Worm (Caenorhabditis elegans) whole organism, L1 larva: ENCODE data around the gene dvc-1.
A peak's percentile ranks its signal among the peaks of the same experiment; 100 is the strongest.

ENCODE experiments used
- C16A3.4 ChIP-seq: fragments of 150-350 bp; optimal IDR thresholded peaks from 2 replicates; lab custom pipeline; 2014; ENCODE audit warnings: missing biosample characterization, missing genetic modification characterization
- C34B4.2 ChIP-seq: sonication (generic microtip); optimal IDR thresholded peaks from 2 replicates; lab custom pipeline; 2017; ENCODE audit warnings: mild to moderate bottlenecking, missing genetic modification characterization, missing compliant biosample characterization
- F16B12.6 ChIP-seq: fragments of 150-350 bp; optimal IDR thresholded peaks from 2 replicates; lab custom pipeline; 2014; ENCODE audit warnings: missing biosample characterization, missing genetic modification characterization
- ceh-8 ChIP-seq: fragments of 200-800 bp; sonication (Bioruptor generic); optimal IDR thresholded peaks from 2 replicates; lab custom pipeline; 2018; ENCODE audit warnings: mild to moderate bottlenecking, missing genetic modification characterization, moderate library complexity, missing compliant biosample characterization
- ceh-82 ChIP-seq, 3 experiments: fragments of 150-350 bp in 1 of 3; sonication (generic microtip) in 2 of 3; optimal IDR thresholded peaks; 2 replicates each; lab custom pipeline; 2014 to 2017; ENCODE audit warnings: missing biosample characterization in 3 of 3, missing genetic modification characterization in 3 of 3
- ceh-88 ChIP-seq: fragments of 200-800 bp; sonication (Bioruptor generic); IDR thresholded peaks from 2 replicates; pipeline ENCODE4 v1.3.6; 2022; ENCODE audit warnings: missing genetic modification characterization, missing compliant biosample characterization
- ceh-90 ChIP-seq: sonication (generic microtip); optimal IDR thresholded peaks from 2 replicates; lab custom pipeline; 2016; ENCODE audit warnings: missing genetic modification characterization, missing compliant biosample characterization
- dpl-1 ChIP-seq, 3 experiments: fragments of 150-350 bp in 2 of 3; sonication (generic microtip) in 1 of 3; optimal IDR thresholded peaks; 2 replicates each; lab custom pipeline; 2014 to 2017; ENCODE audit warnings: missing biosample characterization in 3 of 3, missing genetic modification characterization in 3 of 3, missing genetic modification reagents in 3 of 3
- efl-1 ChIP-seq, 4 experiments: fragments of 150-350 bp; optimal IDR thresholded peaks in 3 of 4; peaks in 1 of 4; 1 replicate in 1 of 4; 2 replicates in 3 of 4; lab custom pipeline; 2014; ENCODE audit warnings: missing biosample characterization in 2 of 4, missing genetic modification characterization in 2 of 4, missing genetic modification reagents in 2 of 4
- elt-2 ChIP-seq: sonication (generic microtip); optimal IDR thresholded peaks from 2 replicates; lab custom pipeline; 2016; ENCODE audit warnings: missing genetic modification characterization, mild to moderate bottlenecking, inconsistent platforms, missing compliant biosample characterization, missing genetic modification reagents
- elt-3 ChIP-seq, 6 experiments: fragments of 150-350 bp in 1 of 6; sonication (generic microtip); optimal IDR thresholded peaks; 2 replicates each; lab custom pipeline; 2017 to 2018; ENCODE audit warnings: missing biosample characterization in 6 of 6, missing genetic modification characterization in 6 of 6, inconsistent platforms in 1 of 6
- fkh-10 ChIP-seq: sonication (generic microtip); optimal IDR thresholded peaks from 2 replicates; lab custom pipeline; 2017; ENCODE audit warnings: missing biosample characterization, missing genetic modification reagents, missing genetic modification characterization
- fkh-8 ChIP-seq: sonication (generic microtip); optimal IDR thresholded peaks from 2 replicates; lab custom pipeline; 2016; ENCODE audit warnings: mild to moderate bottlenecking, missing genetic modification characterization, missing compliant biosample characterization
- grh-1 ChIP-seq: fragments of 200-800 bp; sonication (Bioruptor generic); IDR thresholded peaks from 2 replicates; pipeline ENCODE4 v1.3.6; 2022; ENCODE audit warnings: missing genetic modification reagents, missing genetic modification characterization, missing compliant biosample characterization
- hlh-17 ChIP-seq: fragments of 200-800 bp; sonication (Bioruptor generic); optimal IDR thresholded peaks from 2 replicates; lab custom pipeline; 2018; ENCODE audit warnings: missing genetic modification characterization, mild to moderate bottlenecking, missing compliant biosample characterization, moderate library complexity, borderline replicate concordance
- hlh-4 ChIP-seq: sonication (generic microtip); optimal IDR thresholded peaks from 2 replicates; lab custom pipeline; 2016; ENCODE audit warnings: mild to moderate bottlenecking, missing genetic modification characterization, missing compliant biosample characterization
- irx-1 ChIP-seq: sonication (generic microtip); optimal IDR thresholded peaks from 2 replicates; lab custom pipeline; 2016; ENCODE audit warnings: missing genetic modification characterization, missing compliant biosample characterization
- jun-1 ChIP-seq: fragments of 150-350 bp; optimal IDR thresholded peaks from 2 replicates; lab custom pipeline; 2014; ENCODE audit warnings: missing biosample characterization, missing genetic modification reagents, missing genetic modification characterization
- lin-14 ChIP-seq: fragments of 200-800 bp; sonication (Bioruptor generic); optimal IDR thresholded peaks from 2 replicates; lab custom pipeline; 2018; ENCODE audit warnings: mild to moderate bottlenecking, missing genetic modification characterization, moderate library complexity, missing compliant biosample characterization
- lin-15B ChIP-seq: fragments of 150-350 bp; sonication (generic microtip); optimal IDR thresholded peaks from 3 replicates; lab custom pipeline; 2014; ENCODE audit warnings: missing biosample characterization, missing genetic modification characterization
- mab-9 ChIP-seq: fragments of 200-800 bp; sonication (Bioruptor generic); IDR thresholded peaks from 2 replicates; pipeline ENCODE4 v1.3.6; 2022; ENCODE audit warnings: missing genetic modification reagents, missing genetic modification characterization, missing compliant biosample characterization
- mdl-1 ChIP-seq, 2 experiments: fragments of 150-350 bp; optimal IDR thresholded peaks; 2 replicates each; lab custom pipeline; 2014 to 2017; ENCODE audit warnings: missing biosample characterization in 2 of 2, missing genetic modification characterization in 2 of 2, inconsistent platforms in 1 of 2
- nhr-12 ChIP-seq: sonication (generic microtip); optimal IDR thresholded peaks from 2 replicates; lab custom pipeline; 2017; ENCODE audit warnings: missing biosample characterization, missing genetic modification characterization
- nhr-20 ChIP-seq: sonication (generic microtip); optimal IDR thresholded peaks from 2 replicates; lab custom pipeline; 2016; ENCODE audit warnings: mild to moderate bottlenecking, missing genetic modification characterization, missing compliant biosample characterization
- nhr-237 ChIP-seq: fragments of 150-350 bp; optimal IDR thresholded peaks from 2 replicates; lab custom pipeline; 2014; ENCODE audit warnings: missing biosample characterization, missing genetic modification characterization
- nhr-47 ChIP-seq: sonication (generic microtip); optimal IDR thresholded peaks from 2 replicates; lab custom pipeline; 2016; ENCODE audit warnings: mild to moderate bottlenecking, missing genetic modification characterization, moderate library complexity, missing compliant biosample characterization
- nhr-85 ChIP-seq: sonication (generic microtip); peaks from one replicate; lab custom pipeline; 2016; ENCODE audit warnings: missing genetic modification characterization, inconsistent platforms, missing compliant biosample characterization
- pag-3 ChIP-seq: sonication (generic microtip); optimal IDR thresholded peaks from 2 replicates; lab custom pipeline; 2017; ENCODE audit warnings: missing genetic modification characterization, mild to moderate bottlenecking, missing compliant biosample characterization, antibody characterized with exemption, borderline replicate concordance; ENCODE audit not compliant: insufficient read depth
- pax-3 ChIP-seq: fragments of 200-800 bp; sonication (Bioruptor generic); optimal IDR thresholded peaks from 2 replicates; lab custom pipeline; 2018; ENCODE audit warnings: mild to moderate bottlenecking, missing genetic modification characterization, moderate library complexity, missing compliant biosample characterization
- pqm-1 ChIP-seq: sonication (generic microtip); optimal IDR thresholded peaks from 3 replicates; lab custom pipeline; 2017; ENCODE audit warnings: missing biosample characterization, missing genetic modification characterization
- snu-23 ChIP-seq: sonication (generic microtip); optimal IDR thresholded peaks from 2 replicates; lab custom pipeline; 2016; ENCODE audit warnings: missing genetic modification characterization, missing compliant biosample characterization
- sox-4 ChIP-seq: sonication (generic microtip); optimal IDR thresholded peaks from 2 replicates; lab custom pipeline; 2016; ENCODE audit warnings: missing genetic modification characterization, missing compliant biosample characterization
- sup-37 ChIP-seq: fragments of 200-800 bp; sonication (Bioruptor generic); optimal IDR thresholded peaks from 2 replicates; lab custom pipeline; 2018; ENCODE audit warnings: mild to moderate bottlenecking, missing genetic modification characterization, missing compliant biosample characterization
- unc-62 ChIP-seq: fragments of 150-350 bp; optimal IDR thresholded peaks from 2 replicates; lab custom pipeline; 2014; ENCODE audit warnings: missing biosample characterization, missing genetic modification reagents, missing genetic modification characterization
- unc-86 ChIP-seq: sonication (generic microtip); optimal IDR thresholded peaks from 2 replicates; lab custom pipeline; 2016; ENCODE audit warnings: missing genetic modification characterization, missing compliant biosample characterization
- ztf-11 ChIP-seq, 2 experiments: sonication (generic microtip); optimal IDR thresholded peaks; 2 replicates each; lab custom pipeline; 2016 to 2017; ENCODE audit warnings: missing genetic modification characterization in 2 of 2, missing biosample characterization in 1 of 2, missing compliant biosample characterization in 1 of 2
- ztf-4 ChIP-seq: fragments of 150-350 bp; optimal IDR thresholded peaks from 2 replicates; lab custom pipeline; 2014; ENCODE audit warnings: missing biosample characterization, missing genetic modification characterization

Gene dvc-1

ce11 chrV:11268791-11269190 lies 29.7 kb upstream of the dvc-1 start, which contains the start of gene str-115:
str-115 (plus strand) TSS chrV:11269091.
- TF ChIP-seq pag-3, result no peak
- no peak for TF ChIP-seq fkh-10 (GFP tag; lab: Kevin White, UChicago)
- no peak for TF ChIP-seq nhr-85 (tag; lab: Kevin White, UChicago)
- TF ChIP-seq nhr-20 (tag; lab: Kevin White, UChicago), result no peak
- no peak for TF ChIP-seq lin-14 (GFP tag; lab: Kevin White, UChicago)
- TF ChIP-seq F16B12.6 (tag; lab: Kevin White, UChicago), result no peak
- TF ChIP-seq dpl-1 (GFP tag; optimal IDR thresholded peaks at IDR 0.05; lab: Kevin White, UChicago), result no peak
- TF ChIP-seq ceh-90 (tag; lab: Kevin White, UChicago), result no peak
- no peak for TF ChIP-seq nhr-47 (tag; lab: Kevin White, UChicago)
- TF ChIP-seq C34B4.2 (tag; lab: Kevin White, UChicago), result no peak
- no peak for TF ChIP-seq nhr-237

- TF ChIP-seq lin-15B (tag; lab: Kevin White, UChicago) (no peak), mdl-1 (tag; optimal IDR thresholded peaks at IDR 0.05; lab: Kevin White, UChicago) (no peak), hlh-4 (tag; lab: Kevin White, UChicago) (no peak), efl-1 (optimal IDR thresholded peaks at IDR 0.05; lab: Kevin White, UChicago) (no peak), efl-1 (GFP tag; optimal IDR thresholded peaks at IDR 0.05 in 1 of 2; lab: Kevin White, UChicago) (no peak), hlh-17 (no peak), unc-62 (GFP tag; lab: Kevin White, UChicago) (no peak), pqm-1 (tag; lab: Kevin White, UChicago) (no peak), nhr-12 (tag; lab: Kevin White, UChicago) (no peak), jun-1 (tag; lab: Kevin White, UChicago) (no peak), elt-3 (tag; optimal IDR thresholded peaks at IDR 0.05; lab: Kevin White, UChicago) (no peak), ztf-11 (tag; optimal IDR thresholded peaks at IDR 0.05; lab: Kevin White, UChicago) (no peak), grh-1 (GFP tag; lab: Robert Waterston, UW) (no peak), pax-3 (tag; lab: Kevin White, UChicago) (no peak), ceh-82 (tag; optimal IDR thresholded peaks at IDR 0.05; lab: Kevin White, UChicago) (no peak), unc-86 (tag; lab: Kevin White, UChicago) (no peak), ceh-88 (GFP tag; lab: Robert Waterston, UW) (no peak), mab-9 (GFP tag; lab: Robert Waterston, UW) (no peak), fkh-8 (tag; lab: Kevin White, UChicago) (no peak)
Observed at ce11 chrV:11266681-11267080, 27.6 kb upstream of the dvc-1 start, which contains the start of gene str-116. str-116 (plus strand) TSS chrV:11266981.

ce11 chrV:11265482-11265881 lies 26.4 kb upstream of the dvc-1 start, which contains the start of gene cln-3.1:
cln-3.1 (minus strand) TSS chrV:11265652.
- TF ChIP-seq elt-2 (tag; lab: Kevin White, UChicago) (peak; percentile 56), ceh-8 (GFP tag; lab: Kevin White, UChicago) (no peak)
- TF ChIP-seq, all 84 proteins: peak for 1

- no peak for TF ChIP-seq hlh-17
- TF ChIP-seq sup-37 (GFP tag; lab: Kevin White, UChicago), result no peak
- no peak for TF ChIP-seq C16A3.4 (tag; lab: Kevin White, UChicago)
- TF ChIP-seq fkh-8 (tag; lab: Kevin White, UChicago), result peak; percentile 11
Observed at ce11 chrV:11263025-11263424, 23.9 kb upstream of the dvc-1 start, which contains the start of gene F07B10.4. F07B10.4 (minus strand) TSS chrV:11263125.

- TF ChIP-seq snu-23, result no peak
- TF ChIP-seq irx-1 (tag; lab: Kevin White, UChicago), result no peak
- TF ChIP-seq sox-4 (tag; lab: Kevin White, UChicago), result no peak
- no peak for TF ChIP-seq elt-2 (tag; lab: Kevin White, UChicago)
- no peak for TF ChIP-seq F16B12.6 (tag; lab: Kevin White, UChicago)
- TF ChIP-seq ztf-4 (tag; lab: Kevin White, UChicago), result no peak
- no peak for TF ChIP-seq grh-1 (GFP tag; lab: Robert Waterston, UW)
- TF ChIP-seq, all 84 proteins: peak for 0
Observed at ce11 chrV:11260622-11261021, 21.5 kb upstream of the dvc-1 start, which contains the start of gene F07B10.7. F07B10.7 (minus strand) TSS chrV:11260722.
